Worm (Caenorhabditis elegans): ENCODE results near the gene B0198.3.

DNA sequence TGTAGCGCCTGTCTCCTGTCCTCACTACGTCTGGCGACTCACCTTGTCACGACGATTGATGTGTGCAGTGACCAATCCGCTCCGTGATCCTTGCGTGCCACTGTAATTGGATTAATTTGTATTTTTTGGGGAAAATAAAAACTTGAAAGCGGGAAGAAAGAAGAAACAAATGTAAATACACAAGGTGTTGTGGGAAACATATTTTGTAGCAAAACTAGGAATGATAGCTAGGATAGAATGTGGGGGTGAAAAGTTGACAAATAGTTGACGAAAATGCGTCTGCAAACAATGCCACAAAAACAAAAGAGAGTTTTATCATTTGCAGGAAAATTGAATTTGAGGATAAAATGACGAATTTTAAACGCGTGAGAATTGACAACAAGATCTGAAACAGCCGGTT, at the start of gene B0198.3:
- TF ChIP-seq aly-2 (tag; optimal IDR thresholded peaks at IDR 0.05), result no peak
- no peak for TF ChIP-seq mdl-1 (tag; optimal IDR thresholded peaks at IDR 0.05)
- TF ChIP-seq ztf-4 (tag; optimal IDR thresholded peaks at IDR 0.05), result no peak
- TF ChIP-seq elt-1 (tag; optimal IDR thresholded peaks at IDR 0.05), result no peak
- TF ChIP-seq fkh-10 (GFP tag; optimal IDR thresholded peaks at IDR 0.05), result no peak

Measured in whole organism, L3 larva.